Worm (Caenorhabditis elegans) whole organism, late embryonic: ENCODE measurements around the gene apn-1.

Experiments used
- C08G9.2 ChIP-seq: sonication (generic microtip); optimal IDR thresholded peaks from 2 replicates; lab custom pipeline; 2016; ENCODE audit warnings: mild to moderate bottlenecking, missing genetic modification characterization, moderate library complexity, missing compliant biosample characterization
- K02D7.2 ChIP-seq: sonication (generic microtip); optimal IDR thresholded peaks from 2 replicates; lab custom pipeline; 2017; ENCODE audit warnings: mild to moderate bottlenecking, missing genetic modification characterization, missing compliant biosample characterization
- T23F11.4 ChIP-seq: fragments of 200-800 bp; sonication (Bioruptor generic); optimal IDR thresholded peaks from 2 replicates; lab custom pipeline; 2018; ENCODE audit warnings: mild to moderate bottlenecking, missing genetic modification characterization, missing compliant biosample characterization
- Y22D7AL.16 ChIP-seq: sonication (generic microtip); optimal IDR thresholded peaks from 2 replicates; lab custom pipeline; 2016; ENCODE audit warnings: missing genetic modification characterization, missing compliant biosample characterization
- ahr-1 ChIP-seq: sonication (generic microtip); optimal IDR thresholded peaks from 2 replicates; lab custom pipeline; 2016; ENCODE audit warnings: missing genetic modification characterization, missing compliant biosample characterization
- ama-1 ChIP-seq: fragments of 150-350 bp; optimal IDR thresholded peaks from 2 replicates; lab custom pipeline; 2014
- ceh-18 ChIP-seq: sonication (generic microtip); optimal IDR thresholded peaks from 2 replicates; lab custom pipeline; 2016; ENCODE audit warnings: missing genetic modification characterization, missing compliant biosample characterization
- ceh-19 ChIP-seq: fragments of 200-800 bp; sonication (Bioruptor generic); optimal IDR thresholded peaks from 2 replicates; lab custom pipeline; 2018; ENCODE audit warnings: mild to moderate bottlenecking, missing genetic modification characterization, missing compliant biosample characterization
- ceh-2 ChIP-seq: sonication (generic microtip); optimal IDR thresholded peaks from 2 replicates; lab custom pipeline; 2016; ENCODE audit warnings: missing genotype, missing genetic modification characterization, missing compliant biosample characterization
- ceh-34 ChIP-seq: sonication (generic microtip); optimal IDR thresholded peaks from 2 replicates; lab custom pipeline; 2016; ENCODE audit warnings: mild to moderate bottlenecking, missing genetic modification characterization, missing compliant biosample characterization
- ceh-45 ChIP-seq: fragments of 200-800 bp; sonication (Bioruptor generic); IDR thresholded peaks from 2 replicates; pipeline ENCODE4 v1.3.6; 2022; ENCODE audit warnings: missing genetic modification reagents, missing genetic modification characterization, missing compliant biosample characterization
- ceh-48 ChIP-seq: sonication (generic microtip); optimal IDR thresholded peaks from 2 replicates; lab custom pipeline; 2016; ENCODE audit warnings: missing genetic modification characterization, inconsistent platforms, missing compliant biosample characterization
- ceh-6 ChIP-seq: fragments of 200-800 bp; sonication (Bioruptor generic); optimal IDR thresholded peaks from 2 replicates; lab custom pipeline; 2018; ENCODE audit warnings: mild to moderate bottlenecking, missing genetic modification characterization, missing compliant biosample characterization
- ceh-9 ChIP-seq: sonication (generic microtip); optimal IDR thresholded peaks from 2 replicates; lab custom pipeline; 2016; ENCODE audit warnings: mild to moderate bottlenecking, missing genetic modification characterization, inconsistent platforms, missing compliant biosample characterization
- dmd-4 ChIP-seq: sonication (generic microtip); optimal IDR thresholded peaks from 2 replicates; lab custom pipeline; 2016; ENCODE audit warnings: borderline replicate concordance, missing genetic modification characterization, missing compliant biosample characterization
- elt-2 ChIP-seq: sonication (generic microtip); optimal IDR thresholded peaks from 2 replicates; lab custom pipeline; 2016; ENCODE audit warnings: missing genetic modification reagents, missing genetic modification characterization, missing compliant biosample characterization
- elt-4 ChIP-seq: sonication (generic microtip); optimal IDR thresholded peaks from 2 replicates; lab custom pipeline; 2016; ENCODE audit warnings: missing genetic modification characterization, missing compliant biosample characterization
- ets-4 ChIP-seq: sonication (generic microtip); optimal IDR thresholded peaks from 2 replicates; lab custom pipeline; 2016; ENCODE audit warnings: missing genetic modification characterization, missing compliant biosample characterization
- eyg-1 ChIP-seq: sonication (generic microtip); optimal IDR thresholded peaks from 2 replicates; lab custom pipeline; 2016; ENCODE audit warnings: missing genotype, missing genetic modification characterization, missing compliant biosample characterization
- fax-1 ChIP-seq: sonication (generic microtip); optimal IDR thresholded peaks from 2 replicates; lab custom pipeline; 2016; ENCODE audit warnings: missing genotype, missing genetic modification characterization, missing compliant biosample characterization
- fkh-10 ChIP-seq: fragments of 150-350 bp; optimal IDR thresholded peaks from 2 replicates; lab custom pipeline; 2014; ENCODE audit warnings: missing biosample characterization, missing genetic modification reagents, missing genetic modification characterization
- fkh-6 ChIP-seq: sonication (generic microtip); optimal IDR thresholded peaks from 2 replicates; lab custom pipeline; 2016; ENCODE audit warnings: missing genetic modification characterization, missing compliant biosample characterization
- gmeb-2 ChIP-seq: sonication (generic microtip); optimal IDR thresholded peaks from 2 replicates; lab custom pipeline; 2016; ENCODE audit warnings: missing genetic modification characterization, inconsistent platforms, missing compliant biosample characterization
- hlh-13 ChIP-seq: fragments of 200-800 bp; sonication (Bioruptor generic); optimal IDR thresholded peaks from 2 replicates; lab custom pipeline; 2018; ENCODE audit warnings: mild to moderate bottlenecking, missing genetic modification characterization, missing compliant biosample characterization
- hlh-15 ChIP-seq: sonication (generic microtip); optimal IDR thresholded peaks from 2 replicates; lab custom pipeline; 2016; ENCODE audit warnings: missing genetic modification characterization, missing compliant biosample characterization
- hlh-30 ChIP-seq: sonication (generic microtip); optimal IDR thresholded peaks from 2 replicates; lab custom pipeline; 2017; ENCODE audit warnings: antibody characterized with exemption, missing genetic modification characterization, missing compliant biosample characterization; ENCODE audit not compliant: insufficient read depth
- hlh-6 ChIP-seq: sonication (generic microtip); optimal IDR thresholded peaks from 2 replicates; lab custom pipeline; 2016; ENCODE audit warnings: missing genotype, missing genetic modification characterization, missing compliant biosample characterization
- lim-6 ChIP-seq: sonication (generic microtip); optimal IDR thresholded peaks from 2 replicates; lab custom pipeline; 2016; ENCODE audit warnings: missing genetic modification characterization, missing compliant biosample characterization
- lin-11 ChIP-seq: fragments of 200-800 bp; sonication (Bioruptor generic); optimal IDR thresholded peaks from 2 replicates; lab custom pipeline; 2018; ENCODE audit warnings: mild to moderate bottlenecking, missing genetic modification characterization, missing compliant biosample characterization
- madf-2 ChIP-seq: sonication (generic microtip); optimal IDR thresholded peaks from 2 replicates; lab custom pipeline; 2017; ENCODE audit warnings: missing genetic modification characterization, missing compliant biosample characterization
- nfya-1 ChIP-seq: sonication (generic microtip); optimal IDR thresholded peaks from 2 replicates; lab custom pipeline; 2017; ENCODE audit warnings: missing genetic modification characterization, mild to moderate bottlenecking, missing compliant biosample characterization, antibody characterized with exemption, moderate library complexity
- nhr-11 ChIP-seq: fragments of 150-350 bp; optimal IDR thresholded peaks from 2 replicates; lab custom pipeline; 2014; ENCODE audit warnings: missing biosample characterization, missing genetic modification characterization
- odd-2 ChIP-seq: sonication (generic microtip); optimal IDR thresholded peaks from 2 replicates; lab custom pipeline; 2017; ENCODE audit warnings: antibody characterized with exemption, mild to moderate bottlenecking, missing genetic modification characterization, missing compliant biosample characterization
- pag-3 ChIP-seq: sonication (generic microtip); optimal IDR thresholded peaks from 2 replicates; lab custom pipeline; 2016; ENCODE audit warnings: missing compliant biosample characterization, missing genetic modification characterization, borderline replicate concordance
- pax-1 ChIP-seq: fragments of 150-350 bp; optimal IDR thresholded peaks from 2 replicates; lab custom pipeline; 2014; ENCODE audit warnings: missing biosample characterization, missing genetic modification characterization
- pha-4 ChIP-seq: fragments of 150-350 bp; optimal IDR thresholded peaks from 2 replicates; lab custom pipeline; 2018; ENCODE audit warnings: missing biosample characterization, missing genetic modification reagents, missing genetic modification characterization
- sox-4 ChIP-seq: sonication (generic microtip); optimal IDR thresholded peaks from 2 replicates; lab custom pipeline; 2017; ENCODE audit warnings: mild to moderate bottlenecking, missing genetic modification characterization, inconsistent platforms, missing compliant biosample characterization
- syd-9 ChIP-seq: sonication (generic microtip); optimal IDR thresholded peaks from 2 replicates; lab custom pipeline; 2016; ENCODE audit warnings: mild to moderate bottlenecking, missing genetic modification characterization, moderate library complexity, missing compliant biosample characterization
- ttx-3 ChIP-seq: sonication (generic microtip); optimal IDR thresholded peaks from 2 replicates; lab custom pipeline; 2016; ENCODE audit warnings: missing genetic modification reagents, missing genetic modification characterization, missing compliant biosample characterization
- unc-42 ChIP-seq: sonication (generic microtip); optimal IDR thresholded peaks from 2 replicates; lab custom pipeline; 2016; ENCODE audit warnings: missing genotype, missing genetic modification characterization, missing compliant biosample characterization
- unc-55 ChIP-seq: sonication (generic microtip); optimal IDR thresholded peaks from 2 replicates; lab custom pipeline; 2017; ENCODE audit warnings: missing biosample characterization, missing genetic modification reagents, missing genetic modification characterization
- zip-5 ChIP-seq: sonication (generic microtip); optimal IDR thresholded peaks from 2 replicates; lab custom pipeline; 2016; ENCODE audit warnings: missing genetic modification characterization, missing compliant biosample characterization
- ztf-16 ChIP-seq: sonication (generic microtip); optimal IDR thresholded peaks from 2 replicates; lab custom pipeline; 2017; ENCODE audit warnings: missing genetic modification characterization, missing compliant biosample characterization

Gene apn-1

DNA sequence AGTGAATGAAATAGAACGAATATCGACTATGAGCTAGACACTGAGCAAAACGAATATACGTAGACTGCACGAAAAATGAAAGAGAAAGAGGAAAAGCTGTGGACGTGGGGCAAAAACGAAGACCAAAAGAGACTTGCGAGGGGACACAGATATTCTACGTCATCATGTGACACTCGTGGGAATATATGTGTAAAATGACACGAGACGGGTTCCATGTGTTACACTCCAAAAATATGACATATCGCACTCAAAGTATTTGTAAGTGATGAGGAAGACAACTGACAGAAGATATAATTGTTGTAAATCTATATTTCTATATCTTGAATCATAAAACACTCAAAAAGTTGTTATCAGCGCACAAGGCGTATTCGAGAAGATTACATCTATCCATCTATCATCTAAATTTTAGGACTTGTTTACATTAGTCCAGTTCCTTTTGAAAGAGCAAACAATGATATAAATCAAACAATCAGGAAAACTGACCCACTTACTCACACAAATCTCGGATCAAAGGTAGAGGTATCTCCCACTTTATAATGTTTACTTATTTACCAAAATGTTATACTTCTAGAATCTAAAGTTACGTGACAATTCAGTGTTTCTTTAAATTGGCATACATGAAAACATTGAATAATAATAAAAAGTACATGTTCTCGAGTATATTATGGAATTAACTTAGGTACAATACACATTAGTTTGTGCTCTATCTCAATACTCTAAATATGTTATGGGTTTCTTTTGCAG, 24.6 kb downstream of the apn-1 start:
- no peak for TF ChIP-seq hlh-13 (GFP tag; lab: Kevin White, UChicago)
- TF ChIP-seq hlh-30 (tag; lab: Kevin White, UChicago): peak; percentile 85
- peak; percentile 1 for TF ChIP-seq nfya-1 (tag; lab: Kevin White, UChicago)
- TF ChIP-seq ceh-48 (tag; lab: Kevin White, UChicago): peak; percentile 42
- TF ChIP-seq dmd-4 (tag; lab: Kevin White, UChicago): no peak
- TF ChIP-seq unc-55 (GFP tag; lab: Kevin White, UChicago): peak; percentile 86
- TF ChIP-seq zip-5: no peak
- peak; percentile 84 for TF ChIP-seq ceh-34 (tag; lab: Kevin White, UChicago)
- TF ChIP-seq ceh-19 (GFP tag; lab: Kevin White, UChicago): peak; percentile 40
- no peak for TF ChIP-seq lim-6 (tag; lab: Kevin White, UChicago)
- TF ChIP-seq unc-42: peak; percentile 33
- peak; percentile 17 for TF ChIP-seq ceh-18
- TF ChIP-seq gmeb-2: no peak
- no peak for TF ChIP-seq ets-4 (tag; lab: Kevin White, UChicago)
- no peak for TF ChIP-seq C08G9.2 (tag; lab: Kevin White, UChicago)
- TF ChIP-seq, all 69 proteins: peak for 8

DNA sequence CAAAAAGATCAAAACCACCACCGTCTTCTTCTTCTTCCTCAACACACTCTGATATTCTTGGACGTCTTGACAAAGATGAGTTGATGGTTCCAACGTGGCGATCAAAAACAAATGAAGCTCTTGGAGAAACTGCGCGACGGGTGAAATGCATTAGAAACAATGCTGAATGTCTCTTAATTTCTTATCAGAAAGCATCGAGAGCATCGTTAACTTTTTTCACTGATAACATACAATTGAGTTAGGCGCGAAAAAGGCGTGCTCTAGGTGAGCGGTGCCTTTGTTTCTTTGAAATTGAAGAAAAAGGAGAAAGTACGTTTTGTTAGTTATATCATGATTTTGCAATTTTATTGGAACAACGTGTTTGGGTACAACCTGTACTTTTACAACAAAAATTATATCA, 25.9 kb downstream of the apn-1 start, which contains the start of gene gpcp-2:
gpcp-2 (minus strand) TSS at position 153 of the 400 bp plus-strand sequence.
- peak; percentile 24 for TF ChIP-seq elt-2 (tag; lab: Kevin White, UChicago)
- TF ChIP-seq fkh-10: no peak
- no peak for TF ChIP-seq lim-6 (tag; lab: Kevin White, UChicago)

DNA sequence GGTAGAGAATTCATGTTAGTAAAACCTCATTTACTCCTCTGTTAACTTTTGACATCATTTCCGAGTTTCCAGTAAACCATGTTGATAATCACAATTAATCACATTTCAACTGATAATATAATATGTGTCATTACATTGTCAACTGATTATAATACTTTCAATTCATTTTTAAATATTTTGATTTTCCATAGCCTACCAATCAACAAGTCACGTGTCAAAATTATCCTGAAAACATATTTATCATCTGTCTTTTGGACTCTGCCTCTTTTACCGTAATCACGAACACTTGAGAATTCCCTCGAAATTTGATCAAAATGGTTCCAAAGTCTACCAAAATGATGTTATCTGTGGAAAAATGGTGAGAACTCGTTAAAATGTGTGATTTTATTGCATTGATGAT, 26.7 kb downstream of the apn-1 start:
- TF ChIP-seq ama-1 (no peak), dmd-4 (tag; lab: Kevin White, UChicago) (no peak), ceh-45 (GFP tag; lab: Robert Waterston, UW) (no peak), ttx-3 (no peak), ceh-6 (GFP tag; lab: Kevin White, UChicago) (no peak), madf-2 (no peak), fax-1 (tag; lab: Kevin White, UChicago) (no peak), odd-2 (no peak)
- TF ChIP-seq, all 69 proteins: peak for 0

DNA sequence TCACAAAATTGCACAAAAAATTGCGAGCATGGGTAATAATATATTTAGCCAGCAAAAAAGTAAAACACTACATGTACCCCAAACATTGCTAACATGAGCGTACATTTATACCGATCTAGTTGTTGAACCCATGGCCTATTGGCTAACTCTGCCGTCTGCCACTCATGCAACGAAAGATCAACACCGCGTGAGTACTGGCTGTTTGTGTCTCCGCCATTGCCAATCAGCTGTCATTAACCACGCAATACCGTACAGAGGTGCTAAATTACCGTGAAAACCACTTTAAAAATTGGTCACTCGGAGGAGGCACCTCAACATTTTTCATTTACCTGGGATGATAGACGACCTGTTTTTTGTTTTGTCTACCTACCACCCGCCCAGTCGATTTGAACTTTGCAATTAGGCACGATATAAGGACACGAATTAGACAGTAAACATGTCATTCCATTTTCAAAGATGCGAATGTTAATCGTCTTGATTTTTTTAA, 28.0 kb downstream of the apn-1 start, which contains the start of gene K02C4.2:
K02C4.2 (plus strand) TSS at position 437 of the 487 bp plus-strand sequence.
- TF ChIP-seq ceh-19 (GFP tag; lab: Kevin White, UChicago) (no peak), hlh-30 (tag; lab: Kevin White, UChicago) (peak; percentile 55), fkh-6 (tag; lab: Kevin White, UChicago) (peak; percentile 46), odd-2 (peak; percentile 12), eyg-1 (tag; lab: Kevin White, UChicago) (peak; percentile 52), C08G9.2 (tag; lab: Kevin White, UChicago) (peak; percentile 48), ztf-16 (tag; lab: Kevin White, UChicago) (peak; percentile 67), ceh-34 (tag; lab: Kevin White, UChicago) (peak; percentile 52), ahr-1 (tag; lab: Kevin White, UChicago) (no peak), lin-11 (peak; percentile 49), ama-1 (no peak), madf-2 (no peak), K02D7.2 (tag; lab: Kevin White, UChicago) (peak; percentile 5), gmeb-2 (no peak), T23F11.4 (GFP tag; lab: Kevin White, UChicago) (peak; percentile 45), ceh-2 (peak; percentile 6), elt-4 (no peak), syd-9 (tag; lab: Kevin White, UChicago) (no peak), ceh-48 (tag; lab: Kevin White, UChicago) (peak; percentile 17), pag-3 (tag; lab: Kevin White, UChicago) (no peak), ceh-45 (GFP tag; lab: Robert Waterston, UW) (0 out of 2 replicates have a peak, but pooled peaks have one; percentile 30), Y22D7AL.16 (tag; lab: Kevin White, UChicago) (no peak), pha-4 (tag; lab: Kevin White, UChicago) (no peak), nhr-11 (no peak), hlh-15 (no peak), hlh-6 (tag; lab: Kevin White, UChicago) (peak; percentile 76), sox-4 (tag; lab: Kevin White, UChicago) (peak; percentile 55), pax-1 (no peak), ceh-9 (no peak), zip-5 (no peak), ceh-18 (peak; percentile 57)
